Worm (Caenorhabditis elegans): ENCODE data around the gene asb-1.

Gene asb-1

DNA sequence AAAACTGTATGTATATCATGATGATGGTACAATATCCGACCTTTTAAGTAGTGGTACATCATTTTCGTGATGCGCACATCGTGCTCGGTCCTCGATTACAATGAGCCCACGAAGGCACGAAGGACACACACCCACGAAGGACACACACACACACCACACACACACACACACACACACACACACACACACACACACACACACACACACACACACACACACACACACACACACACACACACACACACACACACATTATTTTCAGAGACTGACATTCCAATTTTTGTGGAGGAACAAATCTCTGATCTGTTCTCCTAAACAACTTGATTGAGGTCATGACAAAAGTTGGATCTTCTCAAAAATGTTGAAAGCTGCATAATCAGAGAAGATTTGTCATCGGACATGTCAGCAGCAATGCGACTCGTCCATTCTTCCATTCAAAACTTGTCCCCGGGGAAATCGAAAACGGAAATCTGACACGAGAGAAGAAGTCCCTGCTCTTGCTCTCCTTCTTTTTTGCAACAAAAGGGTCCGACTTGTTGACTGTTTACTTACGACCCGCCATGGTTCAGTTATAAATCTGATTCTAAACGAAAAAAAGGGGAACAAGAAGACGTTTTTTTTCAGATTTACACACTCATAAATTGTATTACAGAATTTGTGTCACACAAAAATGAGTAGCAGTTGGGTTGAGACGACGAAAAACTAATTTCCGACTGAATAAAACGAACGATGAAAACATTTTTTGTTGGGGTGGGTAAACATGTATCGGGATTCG, 30.7 kb upstream of the asb-1 start:
- TF ChIP-seq mdl-1 (tag; optimal IDR thresholded peaks at IDR 0.05) (no peak), snpc-4 (tag; optimal IDR thresholded peaks at IDR 0.05) (no peak), nhr-67 (tag; optimal IDR thresholded peaks at IDR 0.05) (no peak), fkh-10 (GFP tag; optimal IDR thresholded peaks at IDR 0.05) (peak; percentile 93)

DNA sequence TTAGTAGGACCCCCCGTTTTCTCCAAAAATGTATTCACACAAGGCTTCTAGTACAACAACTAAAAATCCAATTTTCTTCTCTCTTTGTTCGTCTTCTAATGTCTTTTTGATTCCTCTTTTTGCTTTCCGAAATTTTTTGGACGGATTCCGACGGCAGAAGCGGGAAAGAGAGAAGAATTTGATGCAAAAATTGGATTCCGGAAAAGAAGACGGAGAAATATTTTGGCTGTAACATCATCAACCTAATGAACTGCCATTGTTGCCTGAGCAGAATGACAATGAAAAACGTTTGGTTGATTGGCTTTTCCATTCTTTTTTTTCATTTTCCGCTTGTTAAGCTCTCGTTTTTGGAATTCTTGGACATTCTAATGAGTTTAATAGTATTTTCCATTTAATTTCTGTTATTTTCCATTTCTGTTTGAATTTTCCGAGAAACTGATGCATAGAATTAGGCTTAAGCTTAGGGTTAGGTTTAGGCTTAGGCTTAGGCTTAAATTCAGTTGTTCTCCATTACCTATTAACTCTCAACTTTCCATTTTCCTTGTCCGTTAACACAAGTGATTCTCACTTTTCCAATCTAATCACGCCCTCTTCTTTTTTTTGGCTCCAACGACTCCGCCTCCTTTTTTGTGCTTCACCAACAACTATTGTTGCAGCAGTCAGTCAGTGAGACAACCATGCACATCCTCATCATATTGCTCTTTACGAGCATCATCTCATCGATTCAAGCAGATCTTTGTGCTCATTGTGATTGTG, 26.9 kb upstream of the asb-1 start, which contains the start of gene lron-5:
TSS of gene lron-5 (plus strand) at position 655 of the 756 bp plus-strand sequence.
- TF ChIP-seq hmg-11 (tag; optimal IDR thresholded peaks at IDR 0.05) (no peak), fkh-10 (GFP tag; optimal IDR thresholded peaks at IDR 0.05) (peak; percentile 60)

DNA sequence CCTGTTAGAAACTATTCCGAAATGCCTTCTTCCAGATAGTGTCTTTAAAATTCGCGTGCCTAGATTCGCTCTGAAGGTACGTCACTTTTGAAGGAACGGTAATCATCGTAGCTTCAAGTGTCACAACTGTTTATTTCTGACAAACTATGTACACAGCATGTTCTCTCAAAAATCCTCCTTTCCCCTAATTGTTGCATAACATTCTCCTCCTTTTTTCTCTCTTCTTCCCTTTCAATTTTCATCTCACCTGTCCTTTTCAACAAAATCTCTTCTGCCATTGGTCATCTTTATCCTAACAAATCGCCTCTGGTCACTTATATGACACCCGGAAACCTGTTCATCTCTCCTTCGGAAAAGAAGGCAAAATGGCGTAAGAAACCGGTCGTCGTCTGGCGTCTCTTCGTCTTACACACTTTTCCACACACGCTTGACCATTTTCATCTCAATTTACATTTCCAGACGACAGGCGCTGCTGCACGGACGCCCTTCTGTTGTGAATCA, 20.5 kb upstream of the asb-1 start, which contains the start of gene lips-3:
TSS of gene lips-3 (plus strand) at position 458 of the 501 bp plus-strand sequence.
- no peak for TF ChIP-seq zag-1 (tag; optimal IDR thresholded peaks at IDR 0.05)
- peak; percentile 77 for TF ChIP-seq nhr-25 (tag; optimal IDR thresholded peaks at IDR 0.05)

DNA sequence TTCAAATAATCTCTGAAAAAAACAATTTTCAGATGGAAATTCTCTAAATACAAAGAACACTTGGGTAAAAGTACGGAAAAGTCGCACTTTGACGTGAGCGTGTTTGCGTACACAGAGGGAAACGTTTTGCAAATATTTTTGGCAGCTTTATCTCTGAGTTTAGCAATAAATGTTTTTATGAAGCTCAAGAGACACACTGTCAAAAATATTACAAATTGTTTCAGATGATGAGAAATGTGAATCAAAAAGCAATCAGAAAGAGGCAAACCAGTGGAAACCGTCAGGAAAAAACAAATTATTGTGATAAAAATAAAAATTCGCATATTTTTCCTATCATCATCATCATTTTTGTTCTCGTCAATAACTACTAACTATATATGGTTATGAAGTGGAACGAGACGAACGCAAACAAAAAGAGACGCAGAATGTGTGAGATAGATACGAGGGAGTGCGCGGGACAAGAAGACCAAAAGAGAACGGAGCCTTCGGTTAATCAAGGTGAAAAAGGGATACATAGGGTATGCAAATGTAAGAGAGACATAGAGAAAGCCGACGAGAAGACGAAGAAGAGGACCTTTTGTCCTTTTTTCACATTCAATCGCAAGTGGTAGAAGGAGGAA, 16.8 kb upstream of the asb-1 start, which contains the start of gene sel-2:
TSS of gene sel-2 (minus strand) at position 51 of the 620 bp plus-strand sequence.
- TF ChIP-seq nhr-23 (tag; optimal IDR thresholded peaks at IDR 0.05) (no peak), nhr-12 (tag; optimal IDR thresholded peaks at IDR 0.05) (no peak), egl-27 (tag; optimal IDR thresholded peaks at IDR 0.05) (no peak), ZK546.5 (tag; optimal IDR thresholded peaks at IDR 0.05) (no peak), ceh-16 (tag; optimal IDR thresholded peaks at IDR 0.05) (no peak), ama-1 (optimal IDR thresholded peaks at IDR 0.05) (no peak), nhr-28 (tag; optimal IDR thresholded peaks at IDR 0.05) (no peak), lsy-12 (tag; optimal IDR thresholded peaks at IDR 0.05) (no peak), nhr-25 (tag; optimal IDR thresholded peaks at IDR 0.05) (peak; percentile 39), hmg-11 (tag; optimal IDR thresholded peaks at IDR 0.05) (peak; percentile 61), lin-15B (tag; optimal IDR thresholded peaks at IDR 0.05) (peak; percentile 0), ceh-82 (tag; optimal IDR thresholded peaks at IDR 0.05) (no peak), tbx-2 (tag; optimal IDR thresholded peaks at IDR 0.05) (no peak), aly-2 (tag; optimal IDR thresholded peaks at IDR 0.05) (no peak), snpc-4 (tag; optimal IDR thresholded peaks at IDR 0.05) (peak; percentile 65), fkh-10 (GFP tag; optimal IDR thresholded peaks at IDR 0.05) (no peak), nfya-1 (tag; optimal IDR thresholded peaks at IDR 0.05; ENCODE audit: insufficient read depth) (peak; percentile 36), elt-2 (tag; optimal IDR thresholded peaks at IDR 0.05) (no peak), ztf-4 (tag; optimal IDR thresholded peaks at IDR 0.05) (no peak), ztf-11 (tag; optimal IDR thresholded peaks at IDR 0.05) (no peak), fkh-2 (tag; optimal IDR thresholded peaks at IDR 0.05) (no peak), nhr-77 (tag; optimal IDR thresholded peaks at IDR 0.05) (no peak), lin-39 (tag; optimal IDR thresholded peaks at IDR 0.05) (no peak), zag-1 (tag; optimal IDR thresholded peaks at IDR 0.05) (no peak), egl-5 (tag; optimal IDR thresholded peaks at IDR 0.05) (no peak), mdl-1 (tag; optimal IDR thresholded peaks at IDR 0.05) (no peak), nhr-67 (tag; optimal IDR thresholded peaks at IDR 0.05) (no peak), nhr-76 (tag; optimal IDR thresholded peaks at IDR 0.05) (no peak), nhr-11 (tag; optimal IDR thresholded peaks at IDR 0.05) (no peak), sea-2 (GFP tag; optimal IDR thresholded peaks at IDR 0.05) (no peak), nhr-237 (tag; optimal IDR thresholded peaks at IDR 0.05) (no peak), elt-3 (tag; optimal IDR thresholded peaks at IDR 0.05) (no peak), pha-4 (tag; optimal IDR thresholded peaks at IDR 0.05) (peak; percentile 57)
